Fruit fly (Drosophila melanogaster): ENCODE measurements around the gene Obp99d.

The Obp99d gene

dm6 chr3R:29690960-29691527 lies 23.3 kb upstream of the Obp99d start:
- TF ChIP-seq CG8478 (optimal IDR thresholded peaks at IDR 0.05) (no peak), Dll (optimal IDR thresholded peaks at IDR 0.05) (no peak), usp (GFP tag; optimal IDR thresholded peaks at IDR 0.05) (no peak), EcR (GFP tag; optimal IDR thresholded peaks at IDR 0.05) (no peak), pan (optimal IDR thresholded peaks at IDR 0.05) (no peak), psq (optimal IDR thresholded peaks at IDR 0.05) (no peak)

DNA sequence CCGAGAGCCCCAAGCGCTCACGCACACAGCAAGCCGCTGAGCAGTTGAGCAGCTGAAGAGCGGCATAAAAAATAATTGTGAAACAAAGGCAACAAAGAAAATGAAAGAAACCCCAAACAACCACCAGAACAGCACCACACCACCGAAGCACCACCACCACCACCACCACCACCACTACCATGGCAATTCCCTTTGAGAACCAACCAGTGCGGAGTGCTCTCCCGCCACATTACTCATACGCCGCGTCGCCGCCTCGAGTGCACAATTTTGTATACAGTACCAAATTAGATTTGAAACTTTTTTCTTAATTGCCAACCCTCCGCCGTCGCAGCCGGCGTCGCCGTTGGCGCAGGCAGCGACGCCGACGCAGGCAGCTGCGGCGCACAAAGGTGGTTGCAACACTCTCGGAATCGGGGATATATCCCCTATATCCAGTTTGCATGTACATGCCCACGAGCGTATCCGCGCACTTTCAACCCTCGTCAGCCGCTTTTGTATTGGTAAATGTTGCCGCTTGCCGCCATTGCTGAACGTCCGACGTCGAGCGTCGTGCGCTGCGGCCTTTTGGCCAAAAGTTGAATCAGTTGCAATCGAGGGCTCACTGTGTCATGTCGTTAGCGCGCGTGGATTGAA lies 22.2 kb upstream of the Obp99d start, which contains the start of gene dmrt99B:
TSS of gene dmrt99B (plus strand) at position 583 of the 633 bp plus-strand sequence.
- TF ChIP-seq psq (optimal IDR thresholded peaks at IDR 0.05) (no peak), Dll (optimal IDR thresholded peaks at IDR 0.05) (no peak), CG8478 (optimal IDR thresholded peaks at IDR 0.05) (no peak), usp (GFP tag; optimal IDR thresholded peaks at IDR 0.05) (no peak), EcR (GFP tag; optimal IDR thresholded peaks at IDR 0.05) (no peak), pan (optimal IDR thresholded peaks at IDR 0.05) (no peak)

- no peak for TF ChIP-seq psq (optimal IDR thresholded peaks at IDR 0.05)
- TF ChIP-seq pan (optimal IDR thresholded peaks at IDR 0.05): no peak
- TF ChIP-seq CG8478 (optimal IDR thresholded peaks at IDR 0.05): no peak
- TF ChIP-seq usp (GFP tag; optimal IDR thresholded peaks at IDR 0.05): no peak
- no peak for TF ChIP-seq Dll (optimal IDR thresholded peaks at IDR 0.05)
- no peak for TF ChIP-seq EcR (GFP tag; optimal IDR thresholded peaks at IDR 0.05)
Observed at dm6 chr3R:29695744-29696143, 18.6 kb upstream of the Obp99d start.

dm6 chr3R:29696359-29696758 lies 17.9 kb upstream of the Obp99d start:
- TF ChIP-seq Dll (optimal IDR thresholded peaks at IDR 0.05) (no peak), pan (optimal IDR thresholded peaks at IDR 0.05) (no peak), psq (optimal IDR thresholded peaks at IDR 0.05) (no peak), CG8478 (optimal IDR thresholded peaks at IDR 0.05) (no peak), EcR (GFP tag; optimal IDR thresholded peaks at IDR 0.05) (no peak), usp (GFP tag; optimal IDR thresholded peaks at IDR 0.05) (no peak)

DNA sequence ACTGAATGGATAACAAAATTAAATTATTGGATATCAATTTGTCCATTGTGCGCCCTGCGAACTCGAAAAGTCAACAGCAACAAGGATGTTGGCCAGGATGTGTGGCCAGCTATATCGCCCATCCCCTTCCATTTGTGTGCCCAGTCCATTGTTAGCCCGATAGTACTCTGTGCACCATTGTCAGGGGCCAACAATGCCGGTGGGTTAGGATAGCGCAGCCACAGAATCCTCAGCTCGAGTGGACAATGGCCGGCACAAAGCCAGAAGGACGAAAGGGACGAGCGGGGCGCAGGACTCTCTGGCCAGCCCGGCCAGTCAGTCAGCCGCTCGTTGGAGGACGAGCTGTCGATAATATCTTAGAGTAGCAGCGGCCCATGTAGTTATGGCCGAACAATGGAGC lies 16.5 kb upstream of the Obp99d start:
- no peak for TF ChIP-seq usp (GFP tag; optimal IDR thresholded peaks at IDR 0.05)
- no peak for TF ChIP-seq psq (optimal IDR thresholded peaks at IDR 0.05)
- no peak for TF ChIP-seq CG8478 (optimal IDR thresholded peaks at IDR 0.05)
- no peak for TF ChIP-seq pan (optimal IDR thresholded peaks at IDR 0.05)
- TF ChIP-seq Dll (optimal IDR thresholded peaks at IDR 0.05): no peak
- TF ChIP-seq EcR (GFP tag; optimal IDR thresholded peaks at IDR 0.05): no peak

- no peak for TF ChIP-seq usp (GFP tag; optimal IDR thresholded peaks at IDR 0.05)
- no peak for TF ChIP-seq EcR (GFP tag; optimal IDR thresholded peaks at IDR 0.05)
- no peak for TF ChIP-seq pan (optimal IDR thresholded peaks at IDR 0.05)
- TF ChIP-seq Dll (optimal IDR thresholded peaks at IDR 0.05): no peak
- TF ChIP-seq CG8478 (optimal IDR thresholded peaks at IDR 0.05): no peak
- no peak for TF ChIP-seq psq (optimal IDR thresholded peaks at IDR 0.05)
Observed at dm6 chr3R:29699220-29699619, 15.1 kb upstream of the Obp99d start.

DNA sequence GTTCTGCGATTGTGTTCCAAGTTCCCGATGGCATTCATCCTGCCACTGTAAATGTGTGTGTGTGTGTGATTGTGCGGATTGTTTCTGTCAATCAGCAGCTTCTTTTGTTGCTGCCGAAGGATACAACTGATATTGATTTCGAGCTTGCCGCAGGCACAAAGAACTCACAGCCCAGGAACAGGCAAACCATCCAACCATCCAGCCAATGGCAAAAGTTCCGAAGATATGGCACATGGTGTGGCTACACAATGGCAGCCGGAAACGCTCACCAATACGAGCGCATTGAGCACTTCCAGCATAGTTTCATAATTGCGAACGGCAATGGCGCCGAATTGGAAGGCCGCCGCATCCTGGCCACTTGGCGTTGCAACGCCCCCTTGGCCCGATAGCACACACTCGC lies 12.6 kb upstream of the Obp99d start:
- no peak for TF ChIP-seq CG8478 (optimal IDR thresholded peaks at IDR 0.05)
- no peak for TF ChIP-seq pan (optimal IDR thresholded peaks at IDR 0.05)
- TF ChIP-seq EcR (GFP tag; optimal IDR thresholded peaks at IDR 0.05): no peak
- TF ChIP-seq usp (GFP tag; optimal IDR thresholded peaks at IDR 0.05): no peak
- TF ChIP-seq psq (optimal IDR thresholded peaks at IDR 0.05): no peak
- no peak for TF ChIP-seq Dll (optimal IDR thresholded peaks at IDR 0.05)

- TF ChIP-seq usp (GFP tag; optimal IDR thresholded peaks at IDR 0.05) (no peak), psq (optimal IDR thresholded peaks at IDR 0.05) (no peak), CG8478 (optimal IDR thresholded peaks at IDR 0.05) (no peak), EcR (GFP tag; optimal IDR thresholded peaks at IDR 0.05) (no peak), pan (optimal IDR thresholded peaks at IDR 0.05) (no peak)
Observed at dm6 chr3R:29704557-29704956, 9.7 kb upstream of the Obp99d start.

- TF ChIP-seq EcR (GFP tag; optimal IDR thresholded peaks at IDR 0.05) (no peak), Dll (optimal IDR thresholded peaks at IDR 0.05) (no peak), CG8478 (optimal IDR thresholded peaks at IDR 0.05) (no peak), psq (optimal IDR thresholded peaks at IDR 0.05) (no peak), usp (GFP tag; optimal IDR thresholded peaks at IDR 0.05) (no peak), pan (optimal IDR thresholded peaks at IDR 0.05) (no peak)
Observed at dm6 chr3R:29705789-29706303, 8.5 kb upstream of the Obp99d start.

DNA sequence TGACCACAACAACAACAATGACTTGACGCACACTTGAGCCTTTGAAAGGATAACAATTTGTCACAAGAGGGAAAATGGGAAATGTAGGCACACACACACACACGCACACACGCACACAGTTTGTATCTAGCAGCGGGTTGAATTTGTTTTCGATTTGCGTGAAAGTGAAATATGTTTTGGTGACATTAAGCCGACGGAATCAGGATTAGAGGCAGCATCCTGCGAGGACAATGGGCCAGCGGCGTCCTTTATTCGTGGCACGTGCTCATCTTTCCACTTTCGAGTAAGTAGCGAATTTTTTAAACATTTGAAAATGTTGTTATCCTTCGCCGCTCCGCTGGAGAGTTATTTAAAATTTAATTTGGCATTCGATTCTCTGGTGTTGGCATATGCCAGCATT lies 7.0 kb upstream of the Obp99d start:
- TF ChIP-seq pan (optimal IDR thresholded peaks at IDR 0.05) (no peak), Dll (optimal IDR thresholded peaks at IDR 0.05) (no peak), CG8478 (optimal IDR thresholded peaks at IDR 0.05) (no peak), EcR (GFP tag; optimal IDR thresholded peaks at IDR 0.05) (no peak), usp (GFP tag; optimal IDR thresholded peaks at IDR 0.05) (no peak), psq (optimal IDR thresholded peaks at IDR 0.05) (no peak)

- TF ChIP-seq Dll (optimal IDR thresholded peaks at IDR 0.05): no peak
- no peak for TF ChIP-seq CG8478 (optimal IDR thresholded peaks at IDR 0.05)
- TF ChIP-seq psq (optimal IDR thresholded peaks at IDR 0.05): no peak
- TF ChIP-seq usp (GFP tag; optimal IDR thresholded peaks at IDR 0.05): no peak
- TF ChIP-seq EcR (GFP tag; optimal IDR thresholded peaks at IDR 0.05): no peak
- TF ChIP-seq pan (optimal IDR thresholded peaks at IDR 0.05): no peak
Observed at dm6 chr3R:29708322-29708721, 6.0 kb upstream of the Obp99d start.

DNA sequence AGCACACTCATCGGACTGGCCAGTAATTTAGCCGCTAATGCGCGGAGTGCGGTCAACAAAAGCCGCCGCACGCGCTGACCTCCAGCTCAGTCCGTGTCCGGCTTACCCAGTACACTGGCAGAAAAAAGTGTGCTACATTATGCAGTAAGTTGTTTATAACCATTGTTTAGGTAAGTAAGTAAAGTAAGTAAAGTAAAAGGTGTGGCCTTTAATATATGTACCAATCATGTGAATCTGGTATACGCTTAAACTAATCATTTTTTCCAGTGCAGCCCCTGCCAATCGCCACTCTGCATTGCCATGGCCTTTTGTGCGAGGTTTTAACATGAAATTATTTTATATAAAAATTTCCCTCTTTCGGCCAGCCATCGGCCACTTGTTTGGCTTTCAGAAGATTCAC lies 2.9 kb upstream of the Obp99d start:
- no peak for TF ChIP-seq EcR (GFP tag; optimal IDR thresholded peaks at IDR 0.05)
- TF ChIP-seq psq (optimal IDR thresholded peaks at IDR 0.05): no peak
- TF ChIP-seq usp (GFP tag; optimal IDR thresholded peaks at IDR 0.05): no peak
- no peak for TF ChIP-seq CG8478 (optimal IDR thresholded peaks at IDR 0.05)
- TF ChIP-seq pan (optimal IDR thresholded peaks at IDR 0.05): no peak
- TF ChIP-seq Dll (optimal IDR thresholded peaks at IDR 0.05): no peak

Data from whole organism.